Worm (Caenorhabditis elegans): Measurements from ENCODE around the gene Y43F8B.7.

Y43F8B.7 gene

ce11 chrV:19467574-19467973 is 23.0 kb upstream of the Y43F8B.7 start, which contains the start of gene Y43F8B.23:
Gene Y43F8B.23 (minus strand): TSS chrV:19467648.
- TF ChIP-seq hlh-11 (tag; optimal IDR thresholded peaks at IDR 0.05) (peak; percentile 24), zag-1 (tag; optimal IDR thresholded peaks at IDR 0.05) (no peak), lim-7 (GFP tag; IDR thresholded peaks at IDR 0.05) (no peak), ceh-62 (tag; optimal IDR thresholded peaks at IDR 0.05) (no peak), T26A8.4 (GFP tag; IDR thresholded peaks at IDR 0.05) (no peak), aha-1 (tag) (no peak), nhr-28 (tag; optimal IDR thresholded peaks at IDR 0.05) (peak; percentile 91), jun-1 (tag; optimal IDR thresholded peaks at IDR 0.05) (no peak), egl-27 (tag; optimal IDR thresholded peaks at IDR 0.05) (no peak), tra-1 (GFP tag; IDR thresholded peaks at IDR 0.05) (no peak), T20F7.1 (GFP tag; optimal IDR thresholded peaks at IDR 0.05) (peak; percentile 11), dve-1 (tag; optimal IDR thresholded peaks at IDR 0.05; ENCODE audit: insufficient read depth) (peak; percentile 61), rbr-2 (tag; optimal IDR thresholded peaks at IDR 0.05) (no peak), nhr-76 (tag; optimal IDR thresholded peaks at IDR 0.05) (no peak), nhr-6 (tag; optimal IDR thresholded peaks at IDR 0.05) (no peak), dmd-9 (GFP tag; IDR thresholded peaks at IDR 0.05) (no peak), Y5F2A.4 (GFP tag; optimal IDR thresholded peaks at IDR 0.05) (no peak), gei-8 (GFP tag; optimal IDR thresholded peaks at IDR 0.05) (no peak), pqm-1 (tag; optimal IDR thresholded peaks at IDR 0.05) (peak; percentile 92), ceh-20 (GFP tag; IDR thresholded peaks at IDR 0.05) (no peak), dmd-6 (GFP tag; IDR thresholded peaks at IDR 0.05) (peak; percentile 56), R02D3.7 (tag; optimal IDR thresholded peaks at IDR 0.05) (no peak), F26F4.8 (GFP tag; conservative IDR thresholded peaks at IDR 0.05) (no peak), snpc-1.2 (GFP tag; IDR thresholded peaks at IDR 0.05) (no peak), Y48G9A.11 (GFP tag; IDR thresholded peaks at IDR 0.05) (no peak), hif-1 (tag; optimal IDR thresholded peaks at IDR 0.05) (no peak), daf-16 (GFP tag; optimal IDR thresholded peaks at IDR 0.05) (no peak), daf-16 (tag; optimal IDR thresholded peaks at IDR 0.05) (peak; percentile 11), mdt-29 (GFP tag; IDR thresholded peaks at IDR 0.05) (no peak), ceh-28 (tag; optimal IDR thresholded peaks at IDR 0.05) (no peak), tag-97 (GFP tag; IDR thresholded peaks at IDR 0.05) (no peak), lin-29 (GFP tag; IDR thresholded peaks at IDR 0.05) (no peak), nhr-77 (tag; optimal IDR thresholded peaks at IDR 0.05) (peak; percentile 26), snpc-4 (tag; optimal IDR thresholded peaks at IDR 0.05) (no peak), unc-130 (GFP tag; optimal IDR thresholded peaks at IDR 0.05) (no peak), arid-1 (GFP tag; conservative IDR thresholded peaks at IDR 0.05) (no peak), ctbp-1 (GFP tag; IDR thresholded peaks at IDR 0.05) (no peak), mes-2 (tag; optimal IDR thresholded peaks at IDR 0.05; ENCODE audit: poor library complexity, severe bottlenecking) (no peak), ZK337.2 (GFP tag; IDR thresholded peaks at IDR 0.05) (no peak), mxl-3 (GFP tag; optimal IDR thresholded peaks at IDR 0.05) (no peak), lin-13 (GFP tag; optimal IDR thresholded peaks at IDR 0.05) (no peak), ztf-11 (tag; optimal IDR thresholded peaks at IDR 0.05) (no peak), mdl-1 (tag; optimal IDR thresholded peaks at IDR 0.05) (no peak), nhr-237 (tag; optimal IDR thresholded peaks at IDR 0.05) (no peak), unc-62 (GFP tag; optimal IDR thresholded peaks at IDR 0.05 in 1 of 2) (peak in 1 of 2 experiments; percentile 40), unc-62 (tag; optimal IDR thresholded peaks at IDR 0.05) (no peak), sdz-12 (GFP tag; optimal IDR thresholded peaks at IDR 0.05) (no peak), nhr-11 (tag; optimal IDR thresholded peaks at IDR 0.05) (no peak), madf-9 (GFP tag; conservative IDR thresholded peaks at IDR 0.05) (no peak), lsy-2 (tag; optimal IDR thresholded peaks at IDR 0.05) (no peak), hlh-30 (tag; optimal IDR thresholded peaks at IDR 0.05; ENCODE audit: insufficient read depth) (peak; percentile 27), ZK546.5 (tag; optimal IDR thresholded peaks at IDR 0.05) (no peak)
